Fruit fly (Drosophila melanogaster) whole organism, larva: ENCODE measurements around the gene Nf-YC.
A peak's percentile ranks its signal among the peaks of the same experiment; 100 is the strongest.

ENCODE experiments used
- noc ChIP-seq: fragments of 200-800 bp; sonication (Bioruptor generic); optimal IDR thresholded peaks from 3 replicates; lab custom pipeline; 2019; ENCODE audit warnings: missing biosample characterization, mild to moderate bottlenecking, missing genetic modification characterization, moderate library complexity

Nf-YC gene

DNA sequence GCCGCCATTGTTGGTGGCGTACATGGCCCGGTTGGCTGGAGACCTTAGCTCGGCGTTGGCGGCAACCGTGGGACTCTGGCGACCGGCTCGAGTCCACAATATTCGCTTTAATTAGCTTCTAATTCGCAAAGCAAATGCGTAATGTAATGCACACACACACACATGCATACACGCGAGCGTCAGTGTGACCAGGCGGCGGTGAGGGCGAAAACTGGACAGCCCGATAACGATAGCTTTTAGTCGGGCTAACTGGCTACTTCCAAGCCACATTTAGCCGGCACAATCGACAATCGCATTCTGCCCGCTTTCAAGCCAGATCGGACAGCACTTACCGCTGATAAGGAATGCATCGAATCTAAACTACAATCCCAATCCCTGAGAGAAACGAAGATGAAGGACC lies at the start of gene Nf-YC, which contains the start of gene xit:
TSS of gene Nf-YC (minus strand) at position 217 of the 400 bp plus-strand sequence.
TSS of gene xit (plus strand) at position 314 of the 400 bp plus-strand sequence.
- no peak for TF ChIP-seq noc (tag; lab: Kevin White, UChicago)

- no peak for TF ChIP-seq noc (tag; lab: Kevin White, UChicago)
Observed at dm6 chrX:6869770-6870404, 49.2 kb upstream of the Nf-YC start.

dm6 chrX:6868629-6869579 lies 48.2 kb upstream of the Nf-YC start:
- no peak for TF ChIP-seq noc (tag; lab: Kevin White, UChicago)

dm6 chrX:6868024-6868628 lies 47.4 kb upstream of the Nf-YC start:
- no peak for TF ChIP-seq noc (tag; lab: Kevin White, UChicago)

DNA sequence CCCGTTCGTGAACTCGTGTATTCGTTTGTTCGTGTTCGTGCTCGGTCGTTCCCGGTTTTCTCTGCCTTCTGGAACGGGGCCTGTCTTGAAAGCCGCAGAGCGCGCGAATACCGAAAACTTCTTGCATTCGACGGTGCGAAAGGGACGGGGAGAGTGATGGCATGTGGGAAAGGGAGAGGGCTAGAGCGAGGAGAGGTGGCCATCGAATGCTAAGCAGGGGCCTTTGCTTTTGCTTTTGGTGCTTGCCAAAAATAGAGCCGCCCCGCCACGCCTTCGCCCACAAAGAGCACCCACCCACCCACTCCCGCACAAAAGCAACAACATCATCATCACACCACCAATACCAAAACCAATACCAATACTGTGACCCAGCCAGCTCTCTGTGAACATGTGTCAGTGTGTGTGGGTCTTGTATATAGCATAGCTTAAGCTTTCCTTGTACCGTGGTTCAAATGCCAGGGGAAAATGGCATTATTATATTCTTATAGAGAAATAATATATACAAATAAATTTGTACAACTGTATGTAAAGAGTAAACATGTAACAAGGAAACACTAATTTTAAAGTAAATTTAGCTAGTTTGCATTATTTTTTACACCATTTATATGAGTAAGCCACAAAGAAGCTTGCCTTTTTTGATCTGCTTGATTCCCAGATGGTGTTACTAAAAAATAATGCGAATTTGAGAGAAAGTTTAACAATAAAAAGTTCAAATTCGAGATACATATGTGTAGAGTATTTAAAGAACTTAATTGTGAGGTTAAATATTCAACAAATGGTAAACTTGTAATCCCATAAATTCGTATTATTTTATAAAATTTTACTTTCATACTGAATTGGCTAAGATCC lies 46.7 kb upstream of the Nf-YC start, which contains the start of gene CG14434:
TSS of gene CG14434 (minus strand) at position 20 of the 849 bp plus-strand sequence.
- peak; percentile 33 for TF ChIP-seq noc (tag; lab: Kevin White, UChicago)

dm6 chrX:6866764-6867163 lies 46.0 kb upstream of the Nf-YC start:
- TF ChIP-seq noc (tag; lab: Kevin White, UChicago) = no peak

DNA sequence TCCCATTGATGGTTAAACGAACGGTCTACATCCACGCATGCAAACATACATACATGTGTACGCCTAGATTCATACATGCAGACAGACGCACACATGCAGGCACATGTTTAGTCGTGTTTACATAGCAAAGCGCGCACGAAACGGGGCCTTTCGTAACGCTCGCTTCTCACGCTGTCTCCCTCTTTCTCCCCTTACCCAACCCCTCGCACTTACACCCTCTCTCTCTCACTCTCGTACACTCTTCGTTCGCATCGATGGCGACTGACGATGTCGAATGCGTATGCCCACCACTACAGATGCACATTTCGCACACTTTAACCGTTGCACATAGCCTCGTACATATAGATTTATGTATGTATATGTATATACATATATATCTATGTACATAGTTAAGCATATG lies 45.3 kb upstream of the Nf-YC start:
- TF ChIP-seq noc (tag; lab: Kevin White, UChicago) = no peak

DNA sequence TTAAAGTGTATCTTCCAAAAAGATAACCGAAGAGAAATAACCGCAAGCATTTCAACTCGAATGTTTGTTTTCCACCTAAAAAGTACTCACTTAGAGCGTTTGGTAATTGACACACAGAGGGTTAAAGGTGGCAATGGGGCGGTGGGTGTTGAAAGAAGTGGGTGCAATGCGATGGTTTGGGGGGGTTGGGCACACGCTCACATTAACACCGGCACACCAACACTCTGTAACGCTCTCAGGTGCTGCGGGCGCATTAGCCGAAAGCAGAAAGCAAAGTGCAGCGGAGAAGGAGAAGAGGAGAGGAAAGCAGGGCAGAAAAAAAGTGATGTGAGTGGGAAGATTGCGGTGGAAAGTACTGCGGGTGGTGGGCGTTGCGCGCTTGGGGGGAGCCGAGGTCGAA lies 44.3 kb upstream of the Nf-YC start:
- no peak for TF ChIP-seq noc (tag; lab: Kevin White, UChicago)

DNA sequence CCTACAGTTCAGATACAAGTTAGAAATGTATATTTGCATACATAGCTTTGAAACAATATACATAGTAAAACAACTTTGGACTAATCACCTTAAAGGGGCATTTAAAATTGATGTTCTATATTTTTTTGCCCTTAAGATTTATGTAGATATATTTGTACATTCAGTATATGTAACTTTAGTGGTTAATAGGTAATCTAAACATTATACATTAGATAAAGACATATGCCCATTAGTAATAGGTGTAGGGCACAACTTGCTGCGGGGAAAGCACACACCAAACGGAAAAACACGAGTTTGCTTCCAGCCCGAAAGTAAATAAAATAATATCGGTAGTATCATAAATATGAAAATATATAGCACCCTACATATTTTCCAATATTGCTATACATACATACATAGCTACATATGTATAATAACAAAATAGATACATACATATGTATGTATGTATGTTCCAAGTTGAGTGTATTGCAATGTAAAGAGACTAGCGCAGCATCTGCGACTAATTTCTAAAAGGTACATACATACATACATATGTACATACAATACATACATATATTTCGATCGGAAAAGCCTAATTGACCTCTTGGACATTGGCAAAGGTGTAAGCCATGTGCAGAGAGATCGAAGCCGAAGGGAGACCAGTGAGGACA lies 42.7 kb upstream of the Nf-YC start, which contains the start of gene CG43736:
TSS of gene CG43736 (plus strand) at position 600 of the 650 bp plus-strand sequence.
- peak; percentile 97 for TF ChIP-seq noc (tag; lab: Kevin White, UChicago)

dm6 chrX:6862521-6863288 lies 42.0 kb upstream of the Nf-YC start:
- no peak for TF ChIP-seq noc (tag; lab: Kevin White, UChicago)

- peak; percentile 81 for TF ChIP-seq noc (tag; lab: Kevin White, UChicago)
Observed at dm6 chrX:6861523-6862077, 40.9 kb upstream of the Nf-YC start.

DNA sequence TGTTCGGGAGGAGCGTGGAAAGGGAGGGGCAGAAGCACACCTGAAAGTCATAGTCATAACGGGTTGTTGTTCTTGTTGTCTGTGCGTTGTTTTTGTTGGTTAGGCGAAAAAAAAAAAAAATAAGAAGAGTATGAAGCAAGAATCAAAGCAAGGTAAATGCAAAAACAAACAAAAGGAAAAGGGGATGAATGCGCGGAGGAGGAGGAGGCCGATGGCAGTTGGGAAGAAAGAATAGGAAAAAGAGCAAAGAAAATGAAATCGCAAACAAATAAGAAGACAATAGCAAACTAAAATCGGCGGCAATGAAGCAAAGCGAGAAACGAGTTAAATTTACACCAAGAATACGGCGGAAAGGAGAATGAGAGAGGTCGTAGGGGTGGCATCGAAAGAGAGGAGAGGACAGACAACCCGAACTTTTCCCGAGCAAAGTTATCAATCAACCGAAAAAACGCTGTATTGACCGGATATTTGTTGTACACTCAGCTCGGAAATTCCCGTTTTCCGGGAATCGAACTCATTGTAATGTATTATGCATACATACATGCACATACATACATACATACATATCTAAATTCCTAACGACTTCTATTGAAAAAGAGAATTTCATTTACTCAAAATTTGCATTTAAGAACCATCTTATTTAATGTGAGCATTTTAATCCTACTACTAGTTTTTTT lies 39.8 kb upstream of the Nf-YC start:
- no peak for TF ChIP-seq noc (tag; lab: Kevin White, UChicago)
